Worm (Caenorhabditis elegans) whole organism, late embryonic: ENCODE results near the gene prdx-6.

Source experiments
- C38D4.7 ChIP-seq: fragments of 200-800 bp; sonication (Bioruptor generic); optimal IDR thresholded peaks from 2 replicates; lab custom pipeline; 2018; ENCODE audit warnings: mild to moderate bottlenecking, missing genetic modification characterization, moderate library complexity, missing compliant biosample characterization
- K09A11.1 ChIP-seq: sonication (generic microtip); optimal IDR thresholded peaks from 2 replicates; lab custom pipeline; 2017; ENCODE audit warnings: antibody characterized with exemption, mild to moderate bottlenecking, missing genetic modification characterization, missing compliant biosample characterization; ENCODE audit not compliant: insufficient read depth
- ahr-1 ChIP-seq: sonication (generic microtip); optimal IDR thresholded peaks from 2 replicates; lab custom pipeline; 2016; ENCODE audit warnings: missing genetic modification characterization, missing compliant biosample characterization
- ceh-14 ChIP-seq: sonication (generic microtip); optimal IDR thresholded peaks from 2 replicates; lab custom pipeline; 2016; ENCODE audit warnings: missing genotype, missing genetic modification characterization, missing compliant biosample characterization
- ceh-18 ChIP-seq: sonication (generic microtip); optimal IDR thresholded peaks from 2 replicates; lab custom pipeline; 2016; ENCODE audit warnings: missing genetic modification characterization, missing compliant biosample characterization
- ceh-19 ChIP-seq: fragments of 200-800 bp; sonication (Bioruptor generic); optimal IDR thresholded peaks from 2 replicates; lab custom pipeline; 2018; ENCODE audit warnings: mild to moderate bottlenecking, missing genetic modification characterization, missing compliant biosample characterization
- ceh-24 ChIP-seq: sonication (generic microtip); optimal IDR thresholded peaks from 2 replicates; lab custom pipeline; 2016; ENCODE audit warnings: mild to moderate bottlenecking, missing genetic modification characterization, missing compliant biosample characterization
- ceh-30 ChIP-seq: fragments of 150-350 bp; optimal IDR thresholded peaks from 2 replicates; lab custom pipeline; 2014; ENCODE audit warnings: missing biosample characterization, missing genetic modification characterization
- ceh-34 ChIP-seq: sonication (generic microtip); optimal IDR thresholded peaks from 2 replicates; lab custom pipeline; 2016; ENCODE audit warnings: mild to moderate bottlenecking, missing genetic modification characterization, missing compliant biosample characterization
- ceh-45 ChIP-seq: fragments of 200-800 bp; sonication (Bioruptor generic); IDR thresholded peaks from 2 replicates; pipeline ENCODE4 v1.3.6; 2022; ENCODE audit warnings: missing genetic modification reagents, missing genetic modification characterization, missing compliant biosample characterization
- ceh-48 ChIP-seq: sonication (generic microtip); optimal IDR thresholded peaks from 2 replicates; lab custom pipeline; 2016; ENCODE audit warnings: missing genetic modification characterization, inconsistent platforms, missing compliant biosample characterization
- ceh-9 ChIP-seq: sonication (generic microtip); optimal IDR thresholded peaks from 2 replicates; lab custom pipeline; 2016; ENCODE audit warnings: mild to moderate bottlenecking, missing genetic modification characterization, inconsistent platforms, missing compliant biosample characterization
- che-1 ChIP-seq: sonication (generic microtip); optimal IDR thresholded peaks from 2 replicates; lab custom pipeline; 2016; ENCODE audit warnings: mild to moderate bottlenecking, missing genetic modification characterization, missing compliant biosample characterization
- dmd-4 ChIP-seq: sonication (generic microtip); optimal IDR thresholded peaks from 2 replicates; lab custom pipeline; 2016; ENCODE audit warnings: borderline replicate concordance, missing genetic modification characterization, missing compliant biosample characterization
- dve-1 ChIP-seq: sonication (generic microtip); optimal IDR thresholded peaks from 2 replicates; lab custom pipeline; 2017; ENCODE audit warnings: antibody characterized with exemption, mild to moderate bottlenecking, missing genetic modification characterization, missing compliant biosample characterization
- elt-2 ChIP-seq: sonication (generic microtip); optimal IDR thresholded peaks from 2 replicates; lab custom pipeline; 2016; ENCODE audit warnings: missing genetic modification reagents, missing genetic modification characterization, missing compliant biosample characterization
- elt-4 ChIP-seq: sonication (generic microtip); optimal IDR thresholded peaks from 2 replicates; lab custom pipeline; 2016; ENCODE audit warnings: missing genetic modification characterization, missing compliant biosample characterization
- ets-4 ChIP-seq: sonication (generic microtip); optimal IDR thresholded peaks from 2 replicates; lab custom pipeline; 2016; ENCODE audit warnings: missing genetic modification characterization, missing compliant biosample characterization
- eyg-1 ChIP-seq: sonication (generic microtip); optimal IDR thresholded peaks from 2 replicates; lab custom pipeline; 2016; ENCODE audit warnings: missing genotype, missing genetic modification characterization, missing compliant biosample characterization
- fax-1 ChIP-seq: sonication (generic microtip); optimal IDR thresholded peaks from 2 replicates; lab custom pipeline; 2016; ENCODE audit warnings: missing genotype, missing genetic modification characterization, missing compliant biosample characterization
- fkh-6 ChIP-seq: sonication (generic microtip); optimal IDR thresholded peaks from 2 replicates; lab custom pipeline; 2016; ENCODE audit warnings: missing genetic modification characterization, missing compliant biosample characterization
- hlh-13 ChIP-seq: fragments of 200-800 bp; sonication (Bioruptor generic); optimal IDR thresholded peaks from 2 replicates; lab custom pipeline; 2018; ENCODE audit warnings: mild to moderate bottlenecking, missing genetic modification characterization, missing compliant biosample characterization
- hlh-15 ChIP-seq: sonication (generic microtip); optimal IDR thresholded peaks from 2 replicates; lab custom pipeline; 2016; ENCODE audit warnings: missing genetic modification characterization, missing compliant biosample characterization
- hlh-30 ChIP-seq: sonication (generic microtip); optimal IDR thresholded peaks from 2 replicates; lab custom pipeline; 2017; ENCODE audit warnings: antibody characterized with exemption, missing genetic modification characterization, missing compliant biosample characterization; ENCODE audit not compliant: insufficient read depth
- hlh-6 ChIP-seq: sonication (generic microtip); optimal IDR thresholded peaks from 2 replicates; lab custom pipeline; 2016; ENCODE audit warnings: missing genotype, missing genetic modification characterization, missing compliant biosample characterization
- hlh-8 ChIP-seq: sonication (generic microtip); optimal IDR thresholded peaks from 2 replicates; lab custom pipeline; 2016; ENCODE audit warnings: missing genotype, missing genetic modification characterization, missing compliant biosample characterization
- lin-11 ChIP-seq: fragments of 200-800 bp; sonication (Bioruptor generic); optimal IDR thresholded peaks from 2 replicates; lab custom pipeline; 2018; ENCODE audit warnings: mild to moderate bottlenecking, missing genetic modification characterization, missing compliant biosample characterization
- madf-2 ChIP-seq: sonication (generic microtip); optimal IDR thresholded peaks from 2 replicates; lab custom pipeline; 2017; ENCODE audit warnings: missing genetic modification characterization, missing compliant biosample characterization
- nfya-1 ChIP-seq: sonication (generic microtip); optimal IDR thresholded peaks from 2 replicates; lab custom pipeline; 2017; ENCODE audit warnings: missing genetic modification characterization, mild to moderate bottlenecking, missing compliant biosample characterization, antibody characterized with exemption, moderate library complexity
- nhr-11 ChIP-seq: fragments of 150-350 bp; optimal IDR thresholded peaks from 2 replicates; lab custom pipeline; 2014; ENCODE audit warnings: missing biosample characterization, missing genetic modification characterization
- nhr-232 ChIP-seq: sonication (generic microtip); optimal IDR thresholded peaks from 2 replicates; lab custom pipeline; 2016; ENCODE audit warnings: missing genetic modification characterization, missing compliant biosample characterization
- npax-4 ChIP-seq: sonication (generic microtip); optimal IDR thresholded peaks from 2 replicates; lab custom pipeline; 2016; ENCODE audit warnings: missing genetic modification characterization, missing compliant biosample characterization
- odd-2 ChIP-seq: sonication (generic microtip); optimal IDR thresholded peaks from 2 replicates; lab custom pipeline; 2017; ENCODE audit warnings: antibody characterized with exemption, mild to moderate bottlenecking, missing genetic modification characterization, missing compliant biosample characterization
- pax-1 ChIP-seq: fragments of 150-350 bp; optimal IDR thresholded peaks from 2 replicates; lab custom pipeline; 2014; ENCODE audit warnings: missing biosample characterization, missing genetic modification characterization
- pha-2 ChIP-seq: sonication (generic microtip); optimal IDR thresholded peaks from 2 replicates; lab custom pipeline; 2017; ENCODE audit warnings: mild to moderate bottlenecking, missing genetic modification characterization, missing compliant biosample characterization
- pha-4 ChIP-seq: fragments of 150-350 bp; optimal IDR thresholded peaks from 2 replicates; lab custom pipeline; 2018; ENCODE audit warnings: missing biosample characterization, missing genetic modification reagents, missing genetic modification characterization
- ref-2 ChIP-seq: sonication (generic microtip); optimal IDR thresholded peaks from 2 replicates; lab custom pipeline; 2016; ENCODE audit warnings: missing genetic modification characterization, missing compliant biosample characterization
- sdc-2 ChIP-seq: sonication (generic microtip); optimal IDR thresholded peaks from 2 replicates; lab custom pipeline; 2016; ENCODE audit warnings: missing genotype, missing genetic modification characterization, missing compliant biosample characterization
- sox-2 ChIP-seq: fragments of 200-800 bp; sonication (Bioruptor generic); IDR thresholded peaks from 2 replicates; pipeline ENCODE4 v1.3.6; 2022; ENCODE audit warnings: missing genetic modification reagents, missing genetic modification characterization, missing compliant biosample characterization
- syd-9 ChIP-seq: sonication (generic microtip); optimal IDR thresholded peaks from 2 replicates; lab custom pipeline; 2016; ENCODE audit warnings: mild to moderate bottlenecking, missing genetic modification characterization, moderate library complexity, missing compliant biosample characterization
- tbx-7 ChIP-seq: sonication (generic microtip); optimal IDR thresholded peaks from 2 replicates; lab custom pipeline; 2016; ENCODE audit warnings: missing genotype, missing genetic modification characterization, missing compliant biosample characterization
- ttx-3 ChIP-seq: sonication (generic microtip); optimal IDR thresholded peaks from 2 replicates; lab custom pipeline; 2016; ENCODE audit warnings: missing genetic modification reagents, missing genetic modification characterization, missing compliant biosample characterization
- unc-3 ChIP-seq, 2 experiments: fragments of 200-800 bp in 1 of 2; sonication (Bioruptor generic) in 1 of 2; sonication (generic microtip) in 1 of 2; conservative IDR thresholded peaks in 1 of 2; optimal IDR thresholded peaks in 1 of 2; 2 replicates each; pipeline versions ENCODE4 v1.3.6 to Lab custom; 2016 to 2022; ENCODE audit warnings: missing compliant biosample characterization in 2 of 2, missing genetic modification characterization in 2 of 2, missing genetic modification reagents in 1 of 2
- unc-42 ChIP-seq: sonication (generic microtip); optimal IDR thresholded peaks from 2 replicates; lab custom pipeline; 2016; ENCODE audit warnings: missing genotype, missing genetic modification characterization, missing compliant biosample characterization
- unc-55 ChIP-seq: sonication (generic microtip); optimal IDR thresholded peaks from 2 replicates; lab custom pipeline; 2017; ENCODE audit warnings: missing biosample characterization, missing genetic modification reagents, missing genetic modification characterization
- unc-86 ChIP-seq: sonication (generic microtip); optimal IDR thresholded peaks from 2 replicates; lab custom pipeline; 2016; ENCODE audit warnings: missing genetic modification characterization, missing compliant biosample characterization
- zip-5 ChIP-seq: sonication (generic microtip); optimal IDR thresholded peaks from 2 replicates; lab custom pipeline; 2016; ENCODE audit warnings: missing genetic modification characterization, missing compliant biosample characterization

prdx-6 gene

ce11 chrIV:247494-247893, 29.1 kb downstream of the prdx-6 start:
- TF ChIP-seq nhr-11 (tag; lab: Kevin White, UChicago), result no peak
- no peak for TF ChIP-seq dmd-4 (tag; lab: Kevin White, UChicago)
- peak; percentile 14 for TF ChIP-seq hlh-30
- no peak for TF ChIP-seq K09A11.1

- no peak for TF ChIP-seq madf-2 (tag; lab: Kevin White, UChicago)
- no peak for TF ChIP-seq pax-1 (tag; lab: Kevin White, UChicago)
- no peak for TF ChIP-seq ref-2 (tag; lab: Kevin White, UChicago)
- no peak for TF ChIP-seq ceh-14 (tag; lab: Kevin White, UChicago)
- TF ChIP-seq pha-4 (tag; lab: Kevin White, UChicago), result no peak
- no peak for TF ChIP-seq odd-2 (tag; lab: Kevin White, UChicago)
- TF ChIP-seq nhr-11 (tag; lab: Kevin White, UChicago), result no peak
- no peak for TF ChIP-seq unc-55 (GFP tag; lab: Kevin White, UChicago)
- TF ChIP-seq sdc-2 (tag; lab: Kevin White, UChicago), result no peak
- TF ChIP-seq ahr-1, result no peak
- TF ChIP-seq hlh-30, result no peak
- TF ChIP-seq lin-11, result no peak
- TF ChIP-seq ceh-30 (tag; lab: Kevin White, UChicago), result no peak
- TF ChIP-seq fax-1 (tag; lab: Kevin White, UChicago), result no peak
- TF ChIP-seq dve-1 (tag; lab: Kevin White, UChicago), result no peak
- no peak for TF ChIP-seq ceh-24 (tag; lab: Kevin White, UChicago)
- TF ChIP-seq hlh-6 (tag; lab: Kevin White, UChicago), result no peak
- TF ChIP-seq ceh-48 (tag; lab: Kevin White, UChicago), result no peak
- no peak for TF ChIP-seq eyg-1
- no peak for TF ChIP-seq tbx-7 (tag; lab: Kevin White, UChicago)
Measured at ce11 chrIV:252454-252853, 34.1 kb downstream of the prdx-6 start, which contains the start of gene grl-19. grl-19 (minus strand) TSS chrIV:252554.

- TF ChIP-seq unc-42 (tag; lab: Kevin White, UChicago) (peak; percentile 67), C38D4.7 (GFP tag; lab: Kevin White, UChicago) (no peak), unc-3 (GFP tag; conservative IDR thresholded peaks at IDR 0.05; lab: Robert Waterston, UW) (no peak), unc-3 (tag; optimal IDR thresholded peaks at IDR 0.05; lab: Kevin White, UChicago) (no peak), sox-2 (GFP tag; lab: Robert Waterston, UW) (no peak), nhr-11 (tag; lab: Kevin White, UChicago) (no peak), nfya-1 (tag; lab: Kevin White, UChicago) (peak; percentile 74), zip-5 (tag; lab: Kevin White, UChicago) (no peak), ceh-34 (tag; lab: Kevin White, UChicago) (peak; percentile 48), pha-2 (tag; lab: Kevin White, UChicago) (no peak), npax-4 (tag; lab: Kevin White, UChicago) (no peak), ceh-9 (no peak), hlh-15 (tag; lab: Kevin White, UChicago) (no peak), ceh-19 (GFP tag; lab: Kevin White, UChicago) (no peak), eyg-1 (no peak), ceh-48 (tag; lab: Kevin White, UChicago) (no peak), hlh-13 (no peak), fax-1 (tag; lab: Kevin White, UChicago) (no peak), pha-4 (tag; lab: Kevin White, UChicago) (no peak), ceh-45 (GFP tag; lab: Robert Waterston, UW) (no peak), ets-4 (no peak), nhr-232 (no peak), elt-2 (tag; lab: Kevin White, UChicago) (peak; percentile 45), ceh-18 (tag; lab: Kevin White, UChicago) (peak; percentile 23), ceh-30 (tag; lab: Kevin White, UChicago) (no peak), ttx-3 (tag; lab: Kevin White, UChicago) (no peak), tbx-7 (tag; lab: Kevin White, UChicago) (no peak), ceh-14 (tag; lab: Kevin White, UChicago) (no peak), fkh-6 (tag; lab: Kevin White, UChicago) (no peak), dve-1 (tag; lab: Kevin White, UChicago) (peak; percentile 77), elt-4 (tag; lab: Kevin White, UChicago) (no peak), K09A11.1 (no peak), che-1 (tag; lab: Kevin White, UChicago) (no peak), ceh-24 (tag; lab: Kevin White, UChicago) (no peak), hlh-30 (no peak), unc-86 (tag; lab: Kevin White, UChicago) (no peak), syd-9 (tag; lab: Kevin White, UChicago) (no peak), hlh-8 (no peak)
Measured at ce11 chrIV:255379-255857, 37.1 kb downstream of the prdx-6 start, which contains the start of gene rcat-1. rcat-1 (minus strand) TSS chrIV:255429.
